Worm (Caenorhabditis elegans) whole organism, L4/young adult: ENCODE results near the gene C35A5.6.

Source experiments
- dao-5 ChIP-seq: sonication (generic microtip); optimal IDR thresholded peaks from 2 replicates; lab custom pipeline; 2016; ENCODE audit warnings: missing genotype, missing genetic modification characterization, moderate library complexity, missing compliant biosample characterization
- him-1 ChIP-seq: sonication (generic microtip); optimal IDR thresholded peaks from 2 replicates; lab custom pipeline; 2016; ENCODE audit warnings: missing genotype, missing genetic modification reagents, missing genetic modification characterization, missing compliant biosample characterization

ce11 chrV:10508855-10509254, at the start of gene C35A5.6:
- no peak for TF ChIP-seq him-1 (tag; lab: Kevin White, UChicago)
- TF ChIP-seq dao-5 (tag; lab: Kevin White, UChicago) = no peak
